Worm (Caenorhabditis elegans) whole organism, L4/young adult: Measurements from ENCODE around the gene T16G12.8.
"Not testable (repeated sequence)": the region's sequence is repeated elsewhere in the genome, so short reads cannot be mapped to it uniquely, and the experiment has no call there.

Source experiments
- W03F9.2 ChIP-seq: fragments of 150-350 bp; optimal IDR thresholded peaks from 2 replicates; lab custom pipeline; 2014; ENCODE audit warnings: missing biosample characterization, missing genetic modification characterization
- dao-5 ChIP-seq: sonication (generic microtip); optimal IDR thresholded peaks from 2 replicates; lab custom pipeline; 2016; ENCODE audit warnings: missing genotype, missing genetic modification characterization, moderate library complexity, missing compliant biosample characterization
- him-1 ChIP-seq: sonication (generic microtip); optimal IDR thresholded peaks from 2 replicates; lab custom pipeline; 2016; ENCODE audit warnings: missing genotype, missing genetic modification reagents, missing genetic modification characterization, missing compliant biosample characterization

The T16G12.8 gene

DNA sequence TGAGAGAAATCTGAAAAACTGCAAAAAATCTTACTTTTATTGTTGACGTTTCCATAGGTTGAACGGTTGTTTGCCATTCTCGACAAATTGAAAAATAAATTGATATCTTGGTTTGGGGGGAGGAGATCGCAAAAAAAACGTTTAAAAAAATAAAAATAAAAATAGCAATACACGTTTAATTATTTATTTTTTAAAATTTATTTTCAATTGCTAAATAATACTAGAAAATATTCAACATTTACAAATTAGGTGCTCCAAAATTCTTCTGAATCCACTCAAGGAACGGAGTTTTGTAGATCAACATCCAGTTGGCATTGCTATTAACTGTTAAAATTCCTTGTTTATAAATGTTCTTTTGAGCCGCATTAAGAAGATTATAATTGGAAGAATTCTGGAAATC, 19.1 kb upstream of the T16G12.8 start, which contains the start of gene T16G12.7:
Gene T16G12.7, minus strand, starts transcription at position 101 of the 400 bp plus-strand sequence.
- TF ChIP-seq him-1 (tag; lab: Kevin White, UChicago) (no peak), W03F9.2 (tag; lab: Kevin White, UChicago) (no peak), dao-5 (tag; lab: Kevin White, UChicago) (no peak)

DNA sequence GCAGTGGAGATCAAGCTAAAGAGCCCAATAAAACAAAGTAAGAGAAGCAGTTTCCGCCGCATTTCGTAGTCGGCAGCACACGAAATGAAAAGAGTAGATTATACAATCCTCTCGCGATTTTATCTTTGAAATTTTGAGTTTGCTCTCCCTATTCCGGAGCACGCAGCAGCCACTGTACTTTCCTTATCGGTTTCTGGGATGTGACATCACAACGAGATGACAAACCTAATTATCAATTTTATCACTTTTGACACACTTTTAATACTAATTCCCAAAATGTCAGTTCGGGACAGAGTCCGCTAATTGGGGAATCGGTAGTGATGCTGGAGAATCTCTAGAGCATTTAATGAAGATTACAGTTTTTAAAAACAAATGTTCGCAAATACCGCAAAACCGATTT, 9.4 kb upstream of the T16G12.8 start, which contains the start of gene T16G12.1:
Gene T16G12.1, minus strand, starts transcription at position 176 of the 400 bp plus-strand sequence.
- no peak for TF ChIP-seq W03F9.2 (tag; lab: Kevin White, UChicago)
- TF ChIP-seq him-1 (tag; lab: Kevin White, UChicago), result no peak
- no peak for TF ChIP-seq dao-5 (tag; lab: Kevin White, UChicago)

DNA sequence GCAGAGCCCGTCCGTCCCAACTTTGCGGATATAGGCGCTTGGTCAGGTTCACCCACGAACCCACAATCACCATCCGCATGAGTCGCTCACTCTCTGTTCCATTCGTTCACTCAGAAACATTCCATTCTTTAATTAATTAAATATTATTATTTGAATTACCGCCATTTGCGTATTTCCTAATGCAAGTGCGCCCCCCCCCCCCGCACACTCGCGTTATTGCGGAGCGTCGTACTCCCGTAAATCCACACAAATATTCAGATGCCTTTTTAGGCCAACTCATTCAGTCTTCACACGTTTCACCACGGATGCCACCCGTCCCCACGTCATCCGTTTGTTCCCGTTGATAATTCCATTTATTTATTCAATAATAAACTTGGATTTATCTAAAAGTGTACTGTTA, 8.8 kb upstream of the T16G12.8 start, which contains the start of gene T16G12.3:
Gene T16G12.3, plus strand, starts transcription at position 301 of the 400 bp plus-strand sequence.
- not testable (repeated sequence) for TF ChIP-seq W03F9.2, him-1, dao-5 (tag; lab: Kevin White, UChicago)

DNA sequence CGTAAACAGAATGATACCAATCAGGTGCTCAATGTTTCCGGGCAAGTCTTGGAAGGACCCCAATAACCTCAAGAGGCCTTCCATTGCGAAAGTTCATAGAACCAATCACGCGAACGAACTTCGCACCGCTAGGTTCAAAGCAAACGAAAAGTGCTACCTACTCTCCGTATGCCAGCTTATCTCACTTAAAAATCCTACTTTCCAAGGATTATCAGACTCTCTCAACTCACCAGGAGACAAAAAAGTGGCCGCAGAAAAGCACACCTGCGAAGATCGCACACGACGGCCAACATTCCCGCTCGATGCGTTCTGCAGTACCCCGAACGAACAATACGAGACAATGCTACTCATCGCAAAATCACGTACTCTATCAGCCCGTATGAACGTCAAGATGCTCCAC, 5.8 kb upstream of the T16G12.8 start, which contains the start of gene T16G12.12:
Gene T16G12.12, plus strand, starts transcription at position 301 of the 400 bp plus-strand sequence.
- TF ChIP-seq dao-5, him-1, W03F9.2 (tag; lab: Kevin White, UChicago): not testable (repeated sequence)

DNA sequence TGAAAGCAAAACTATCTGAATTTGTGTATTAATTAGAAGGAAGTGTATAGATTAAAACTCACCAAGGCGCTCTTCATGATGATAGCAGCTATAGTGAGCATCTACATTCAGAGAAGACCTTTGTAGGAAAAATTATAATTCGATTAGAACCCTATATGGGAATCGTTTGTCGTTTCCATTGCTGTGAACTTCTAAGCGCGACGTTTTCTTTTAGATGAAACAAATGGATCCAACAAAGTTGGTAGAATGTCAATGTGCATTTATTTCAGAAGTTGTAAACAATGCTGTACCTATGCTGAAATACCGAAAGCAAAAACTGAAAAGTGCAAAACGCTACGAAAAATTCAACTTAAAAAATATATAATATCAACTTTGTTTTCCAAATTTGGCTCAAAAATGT, 3.1 kb upstream of the T16G12.8 start, which contains the start of gene T16G12.10:
Gene T16G12.10, minus strand, starts transcription at position 101 of the 400 bp plus-strand sequence.
- no peak for TF ChIP-seq dao-5 (tag; lab: Kevin White, UChicago)
- no peak for TF ChIP-seq him-1 (tag; lab: Kevin White, UChicago)

DNA sequence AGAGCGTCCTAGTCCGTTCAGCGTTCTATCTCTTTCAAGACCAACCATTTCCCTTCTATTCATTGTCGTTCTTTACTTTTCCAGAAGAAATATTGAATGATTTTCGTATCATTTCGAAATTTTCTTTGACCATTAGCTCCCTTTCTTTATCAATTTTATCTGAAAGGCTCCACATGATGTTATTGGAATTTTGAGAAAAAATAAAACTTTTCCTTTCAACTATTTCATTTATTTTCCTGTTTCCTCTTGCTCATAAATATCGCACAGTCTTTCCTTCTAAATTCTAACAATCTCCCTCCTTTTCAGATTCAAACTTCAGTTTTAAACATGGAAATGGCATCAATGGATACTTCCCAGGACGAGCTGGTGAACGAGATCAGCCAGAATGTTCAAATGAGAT, 1.6 kb upstream of the T16G12.8 start, which contains the start of gene T16G12.4:
Gene T16G12.4, plus strand, starts transcription at position 301 of the 400 bp plus-strand sequence.
- no peak for TF ChIP-seq dao-5 (tag; lab: Kevin White, UChicago)
- TF ChIP-seq W03F9.2 (tag; lab: Kevin White, UChicago), result no peak
- TF ChIP-seq him-1 (tag; lab: Kevin White, UChicago), result no peak

DNA sequence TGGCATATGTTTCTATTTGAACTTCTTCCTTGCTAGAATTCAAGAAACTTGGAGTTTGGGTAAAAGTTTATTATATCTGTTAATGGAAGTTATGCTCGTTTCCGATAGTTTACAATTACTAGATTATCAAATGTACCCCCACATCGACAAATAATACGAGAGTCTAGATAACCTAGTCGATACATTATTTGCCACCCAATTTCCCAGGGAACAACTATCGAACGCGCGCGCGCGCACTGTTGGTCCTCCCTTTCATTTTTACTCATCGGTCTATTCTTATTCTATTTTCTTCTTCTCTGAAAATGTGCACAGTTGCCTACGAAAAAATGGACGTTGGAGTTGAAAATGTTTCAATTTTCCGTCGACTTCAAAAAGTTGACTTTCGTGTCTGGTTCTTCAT, 1.5 kb downstream of the T16G12.8 start, which contains the start of gene T16G12.13:
Gene T16G12.13, plus strand, starts transcription at position 293 of the 400 bp plus-strand sequence.
- TF ChIP-seq W03F9.2 (tag; lab: Kevin White, UChicago) (no peak), dao-5 (tag; lab: Kevin White, UChicago) (no peak), him-1 (tag; lab: Kevin White, UChicago) (no peak)

DNA sequence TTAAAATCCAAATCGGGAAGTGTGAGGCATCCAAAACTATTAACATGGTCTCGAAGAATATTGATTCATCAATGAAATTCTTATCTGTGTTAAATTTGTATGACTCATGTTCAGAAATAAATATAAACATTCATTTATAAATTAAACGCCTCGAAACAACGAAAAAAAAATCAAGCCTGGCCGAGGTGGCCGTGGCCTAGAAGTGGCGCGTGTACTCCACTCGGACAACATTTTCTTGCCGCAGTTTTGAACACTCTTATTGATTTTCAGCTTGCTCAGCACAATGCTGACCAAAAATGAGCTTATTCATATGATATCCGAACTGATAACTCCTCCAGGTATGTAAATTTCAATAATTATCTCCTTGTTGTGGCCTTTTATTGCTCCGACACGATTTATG, 5.0 kb downstream of the T16G12.8 start, which contains the start of gene ekl-6:
Gene ekl-6, plus strand, starts transcription at position 265 of the 400 bp plus-strand sequence.
- TF ChIP-seq W03F9.2 (tag; lab: Kevin White, UChicago), result peak; percentile 51
- no peak for TF ChIP-seq him-1 (tag; lab: Kevin White, UChicago)
- no peak for TF ChIP-seq dao-5 (tag; lab: Kevin White, UChicago)

DNA sequence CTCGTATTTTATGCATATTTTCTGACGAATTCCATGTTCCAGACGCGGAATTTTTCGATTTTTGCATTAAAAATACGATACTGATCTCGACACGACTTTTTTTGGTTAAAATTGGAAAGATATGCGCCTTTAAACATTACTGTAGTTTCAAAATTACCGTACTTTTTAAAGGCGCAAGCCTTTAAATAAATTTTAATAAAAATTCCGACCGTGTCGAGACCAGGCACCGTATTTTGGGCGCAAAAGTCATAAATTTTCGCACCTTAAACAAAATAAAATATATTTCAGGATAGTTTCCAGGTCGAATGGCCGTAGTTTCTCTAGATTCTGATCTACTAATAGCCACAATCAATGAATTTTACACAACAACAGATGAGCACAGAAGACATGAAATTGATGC, 10.2 kb downstream of the T16G12.8 start, which contains the start of gene T16G12.6:
Gene T16G12.6, plus strand, starts transcription at position 301 of the 400 bp plus-strand sequence.
- TF ChIP-seq W03F9.2 (tag; lab: Kevin White, UChicago), result no peak
- TF ChIP-seq dao-5 (tag; lab: Kevin White, UChicago), result no peak
- TF ChIP-seq him-1 (tag; lab: Kevin White, UChicago), result no peak

DNA sequence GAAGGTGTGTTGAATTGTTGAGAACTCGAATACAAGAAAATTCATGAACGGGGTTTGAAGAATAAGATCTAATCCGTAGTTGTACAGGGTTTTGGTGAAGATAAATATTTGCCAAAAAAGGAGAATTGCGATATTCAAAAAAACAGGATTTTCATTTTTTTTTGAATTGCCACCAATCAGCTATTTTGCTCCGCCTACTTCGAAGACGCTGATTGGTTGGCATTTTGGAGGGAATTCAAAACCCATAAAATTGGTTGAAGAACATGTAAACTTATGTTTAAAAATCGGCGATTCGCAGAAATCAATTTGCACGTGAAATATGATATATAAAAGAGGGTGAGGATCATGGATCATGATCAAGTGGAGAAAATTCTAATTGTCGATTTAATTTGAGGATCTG, 16.9 kb downstream of the T16G12.8 start:
- TF ChIP-seq W03F9.2 (tag; lab: Kevin White, UChicago), result no peak
- no peak for TF ChIP-seq dao-5 (tag; lab: Kevin White, UChicago)
- no peak for TF ChIP-seq him-1 (tag; lab: Kevin White, UChicago)

DNA sequence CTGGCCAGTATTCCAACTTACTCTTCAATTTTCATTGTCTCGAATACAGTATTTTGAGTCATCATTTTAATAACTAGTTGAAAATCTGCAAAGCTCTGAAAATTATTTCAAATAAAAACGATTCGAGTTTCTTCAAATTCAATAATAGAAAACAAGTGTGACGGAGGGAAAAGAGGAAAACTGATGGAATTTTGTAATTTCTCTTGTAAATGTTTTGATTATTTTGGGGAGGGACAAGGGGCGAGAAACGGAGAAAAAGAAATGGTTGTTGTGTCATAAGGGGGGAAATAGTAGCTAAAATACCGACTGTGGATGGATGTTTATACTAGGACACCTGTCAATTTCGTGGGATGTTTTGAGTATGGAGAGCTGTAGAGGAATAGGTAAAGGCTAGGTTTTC, 19.0 kb downstream of the T16G12.8 start, which contains the start of gene T16G12.9:
Gene T16G12.9, minus strand, starts transcription at position 101 of the 400 bp plus-strand sequence.
- TF ChIP-seq W03F9.2 (tag; lab: Kevin White, UChicago) (no peak), dao-5 (tag; lab: Kevin White, UChicago) (no peak), him-1 (tag; lab: Kevin White, UChicago) (no peak)

DNA sequence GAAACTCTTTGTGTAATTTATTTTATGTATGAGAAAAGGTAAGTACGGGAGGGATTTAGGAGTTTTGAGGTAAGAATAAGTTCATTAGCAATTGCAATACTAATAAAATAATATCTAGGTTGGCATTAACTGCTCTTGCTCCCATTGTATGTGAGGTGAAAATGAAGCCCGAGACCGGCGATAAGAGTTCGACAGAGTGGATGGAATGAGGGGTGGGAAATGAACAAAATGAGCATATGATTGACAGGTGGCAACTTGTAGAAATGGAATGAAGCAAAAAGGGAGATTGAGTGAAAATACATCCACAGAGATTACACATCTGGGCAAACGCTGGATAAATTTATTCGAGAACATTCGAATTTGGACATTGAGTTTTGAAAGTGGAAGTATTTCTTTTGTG, 19.7 kb downstream of the T16G12.8 start:
- TF ChIP-seq him-1 (tag; lab: Kevin White, UChicago) (no peak), dao-5 (tag; lab: Kevin White, UChicago) (no peak), W03F9.2 (tag; lab: Kevin White, UChicago) (no peak)

DNA sequence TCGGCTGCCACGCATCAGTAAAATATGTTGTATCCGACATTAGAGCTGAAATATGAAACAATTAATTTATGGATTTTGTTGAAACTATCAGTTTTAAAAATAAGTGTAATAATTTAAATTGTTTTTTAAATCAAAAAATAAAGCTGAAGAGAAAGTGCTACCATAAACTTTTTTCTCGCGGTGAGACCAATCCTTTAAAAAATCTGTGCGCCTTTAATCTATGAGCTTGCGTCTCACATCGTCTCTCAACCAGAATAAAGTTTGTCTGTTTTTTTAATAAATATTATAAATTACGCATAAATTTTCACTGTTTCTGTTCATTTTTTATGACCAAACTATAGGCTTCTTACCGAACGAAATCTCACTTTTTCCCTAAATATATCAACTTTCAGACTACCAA, 24.1 kb downstream of the T16G12.8 start, which contains the start of gene T16H12.3:
Gene T16H12.3, minus strand, starts transcription at position 51 of the 400 bp plus-strand sequence.
- TF ChIP-seq dao-5 (tag; lab: Kevin White, UChicago) (no peak), W03F9.2 (tag; lab: Kevin White, UChicago) (no peak), him-1 (tag; lab: Kevin White, UChicago) (no peak)
